Fruit fly (Drosophila melanogaster) whole organism, embryonic: ENCODE results near the gene CG8369.

Experiments used
- CG10543 ChIP-seq: fragments of 200-800 bp; sonication (Bioruptor generic); optimal IDR thresholded peaks from 3 replicates; lab custom pipeline; 2017; ENCODE audit warnings: missing biosample characterization, mild to moderate bottlenecking, missing genetic modification characterization, moderate library complexity
- CG10959 ChIP-seq: fragments of 200-800 bp; sonication (Bioruptor generic); IDR thresholded peaks from 2 replicates; pipeline ENCODE4 v1.3.6; 2022; ENCODE audit warnings: missing biosample characterization, missing genetic modification characterization
- CG10979 ChIP-seq: fragments of 200-800 bp; sonication (Bioruptor generic); optimal IDR thresholded peaks from 2 replicates; lab custom pipeline; 2018; ENCODE audit warnings: missing biosample characterization, mild to moderate bottlenecking, missing genetic modification characterization, moderate library complexity
- CG11247 ChIP-seq: fragments of 200-800 bp; sonication (Bioruptor generic); IDR thresholded peaks from 2 replicates; pipeline ENCODE4 v1.3.6; 2022; ENCODE audit warnings: missing biosample characterization, missing genetic modification characterization
- CG11696 ChIP-seq: fragments of 200-800 bp; sonication (Bioruptor generic); IDR thresholded peaks from 2 replicates; pipeline ENCODE4 v1.3.6; 2022; ENCODE audit warnings: missing biosample characterization, missing genetic modification characterization
- CG12071 ChIP-seq: fragments of 200-800 bp; sonication (Bioruptor generic); optimal IDR thresholded peaks from 3 replicates; lab custom pipeline; 2018; ENCODE audit warnings: missing biosample characterization, mild to moderate bottlenecking, missing genetic modification characterization
- CG13123 ChIP-seq: fragments of 200-800 bp; sonication (Bioruptor generic); optimal IDR thresholded peaks from 2 replicates; lab custom pipeline; 2016; ENCODE audit warnings: missing biosample characterization, missing genetic modification characterization
- CG13296 ChIP-seq: fragments of 200-800 bp; sonication (Bioruptor generic); optimal IDR thresholded peaks from 3 replicates; lab custom pipeline; 2018; ENCODE audit warnings: missing biosample characterization, mild to moderate bottlenecking, missing genetic modification characterization
- CG1647 ChIP-seq: fragments of 200-800 bp; sonication (Bioruptor generic); optimal IDR thresholded peaks from 3 replicates; lab custom pipeline; 2016; ENCODE audit warnings: missing biosample characterization, missing genetic modification characterization
- CG16863 ChIP-seq: fragments of 200-800 bp; sonication (Bioruptor generic); optimal IDR thresholded peaks from 3 replicates; lab custom pipeline; 2016; ENCODE audit warnings: missing biosample characterization, missing genetic modification characterization
- CG17186 ChIP-seq: fragments of 200-800 bp; sonication (Bioruptor generic); optimal IDR thresholded peaks from 3 replicates; lab custom pipeline; 2017; ENCODE audit warnings: missing biosample characterization, missing genetic modification reagents, missing genetic modification characterization
- CG18262 ChIP-seq: fragments of 200-800 bp; optimal IDR thresholded peaks from 3 replicates; lab custom pipeline; 2019; ENCODE audit warnings: missing biosample characterization, mild to moderate bottlenecking, missing genetic modification characterization, moderate library complexity
- CG4424 ChIP-seq: fragments of 200-800 bp; sonication (Bioruptor generic); optimal IDR thresholded peaks from 3 replicates; lab custom pipeline; 2016; ENCODE audit warnings: missing biosample characterization, missing genetic modification characterization
- CG6683 ChIP-seq: fragments of 200-800 bp; sonication (Bioruptor generic); optimal IDR thresholded peaks from 2 replicates; lab custom pipeline; 2017; ENCODE audit warnings: missing biosample characterization, mild to moderate bottlenecking, missing genetic modification characterization, missing genetic modification reagents
- CG8388 ChIP-seq: fragments of 200-800 bp; sonication (Bioruptor generic); optimal IDR thresholded peaks from 2 replicates; lab custom pipeline; 2019; ENCODE audit warnings: missing biosample characterization, mild to moderate bottlenecking, missing genetic modification characterization, moderate library complexity
- CG8765 ChIP-seq: fragments of 200-800 bp; sonication (Bioruptor generic); IDR thresholded peaks from 2 replicates; pipeline ENCODE4 v1.3.6; 2022; ENCODE audit warnings: missing biosample characterization, missing genetic modification characterization
- CG8924 ChIP-seq: fragments of 200-800 bp; optimal IDR thresholded peaks from 3 replicates; lab custom pipeline; 2019; ENCODE audit warnings: missing biosample characterization, mild to moderate bottlenecking, missing genetic modification characterization, moderate library complexity
- D19A ChIP-seq: fragments of 200-800 bp; optimal IDR thresholded peaks from 3 replicates; lab custom pipeline; 2019; ENCODE audit warnings: missing biosample characterization, mild to moderate bottlenecking, missing genetic modification characterization, moderate library complexity
- Dad ChIP-seq: fragments of 200-800 bp; sonication (Bioruptor generic); optimal IDR thresholded peaks from 3 replicates; lab custom pipeline; 2016; ENCODE audit warnings: missing biosample characterization, missing genetic modification characterization
- Dip2 ChIP-seq: fragments of 200-800 bp; sonication (Bioruptor generic); IDR thresholded peaks from 2 replicates; pipeline ENCODE4 v1.3.6; 2022; ENCODE audit warnings: missing biosample characterization, missing genetic modification characterization
- Dip3 ChIP-seq: fragments of 200-800 bp; sonication (Bioruptor generic); optimal IDR thresholded peaks from 3 replicates; lab custom pipeline; 2016; ENCODE audit warnings: missing biosample characterization, missing genetic modification characterization
- E2f1 ChIP-seq: fragments of 200-800 bp; sonication (Bioruptor generic); IDR thresholded peaks from 2 replicates; pipeline ENCODE4 v1.3.6; 2022; ENCODE audit warnings: missing biosample characterization, missing genetic modification characterization
- E2f2 ChIP-seq: fragments of 200-800 bp; sonication (Bioruptor generic); IDR thresholded peaks from 2 replicates; pipeline ENCODE4 v1.3.6; 2022; ENCODE audit warnings: missing biosample characterization, missing genetic modification characterization
- Elba2 ChIP-seq: fragments of 200-800 bp; sonication (Bioruptor generic); optimal IDR thresholded peaks from 3 replicates; lab custom pipeline; 2016; ENCODE audit warnings: missing biosample characterization, missing genetic modification characterization
- H2.0 ChIP-seq: fragments of 200-800 bp; sonication (Bioruptor generic); IDR thresholded peaks from 2 replicates; pipeline ENCODE4 v1.3.6; 2022; ENCODE audit warnings: missing biosample characterization, missing genetic modification characterization
- Hr78 ChIP-seq, 2 experiments: fragments of 200-800 bp in 1 of 2; fragments of >200 bp in 1 of 2; sonication (Bioruptor generic) in 1 of 2; optimal IDR thresholded peaks; 2 replicates each; lab custom pipeline; 2017 to 2019; ENCODE audit warnings: missing biosample characterization in 2 of 2, missing genetic modification characterization in 2 of 2, mild to moderate bottlenecking in 1 of 2, moderate library complexity in 1 of 2
- MESR4 ChIP-seq: fragments of 200-800 bp; sonication (Bioruptor generic); optimal IDR thresholded peaks from 2 replicates; lab custom pipeline; 2018; ENCODE audit warnings: missing biosample characterization, mild to moderate bottlenecking, missing genetic modification characterization, moderate library complexity
- Max ChIP-seq: fragments of 200-800 bp; sonication (Bioruptor generic); optimal IDR thresholded peaks from 2 replicates; lab custom pipeline; 2016; ENCODE audit warnings: missing biosample characterization, mild to moderate bottlenecking, missing genetic modification characterization
- NC2α ChIP-seq: fragments of 200-800 bp; sonication (Bioruptor generic); optimal IDR thresholded peaks from 2 replicates; lab custom pipeline; 2016; ENCODE audit warnings: missing biosample characterization, missing genetic modification characterization
- NfI ChIP-seq: fragments of 200-800 bp; sonication (Bioruptor generic); optimal IDR thresholded peaks from 3 replicates; lab custom pipeline; 2018; ENCODE audit warnings: missing biosample characterization, mild to moderate bottlenecking, missing genetic modification characterization, moderate library complexity
- Ssrp ChIP-seq: fragments of 200-800 bp; sonication (Bioruptor generic); optimal IDR thresholded peaks from 2 replicates; lab custom pipeline; 2018; ENCODE audit warnings: missing biosample characterization, mild to moderate bottlenecking, missing genetic modification characterization, moderate library complexity
- ase ChIP-seq: fragments of 200-800 bp; sonication (Bioruptor generic); IDR thresholded peaks from 3 replicates; pipeline ENCODE4 v1.3.6; 2022; ENCODE audit warnings: missing biosample characterization, missing genetic modification characterization
- br ChIP-seq: fragments of >200 bp; optimal IDR thresholded peaks from 2 replicates; lab custom pipeline; 2017
- corto ChIP-seq: fragments of 200-800 bp; sonication (Bioruptor generic); optimal IDR thresholded peaks from 2 replicates; lab custom pipeline; 2016; ENCODE audit warnings: missing biosample characterization, mild to moderate bottlenecking, missing genetic modification characterization, moderate library complexity
- dm ChIP-seq: fragments of 200-800 bp; sonication (Bioruptor generic); optimal IDR thresholded peaks from 3 replicates; lab custom pipeline; 2016; ENCODE audit warnings: missing biosample characterization, missing genetic modification characterization
- gcm2 ChIP-seq: fragments of 200-800 bp; sonication (Bioruptor generic); optimal IDR thresholded peaks from 2 replicates; lab custom pipeline; 2016; ENCODE audit warnings: missing biosample characterization, missing genetic modification characterization
- hbn ChIP-seq: fragments of 200-800 bp; sonication (Bioruptor generic); IDR thresholded peaks from 2 replicates; pipeline ENCODE4 v1.3.6; 2022; ENCODE audit warnings: missing biosample characterization, missing genetic modification characterization; ENCODE audit not compliant: partially characterized antibody
- hth ChIP-seq: fragments of >200 bp; optimal IDR thresholded peaks from 2 replicates; lab custom pipeline; 2017; ENCODE audit warnings: inconsistent platforms
- jing ChIP-seq: fragments of 200-800 bp; sonication (Bioruptor generic); optimal IDR thresholded peaks from 2 replicates; lab custom pipeline; 2018; ENCODE audit warnings: missing biosample characterization, mild to moderate bottlenecking, missing genetic modification characterization
- lov ChIP-seq, 2 experiments: fragments of 200-800 bp in 1 of 2; fragments of >200 bp in 1 of 2; sonication (Bioruptor generic) in 1 of 2; IDR thresholded peaks in 1 of 2; optimal IDR thresholded peaks in 1 of 2; 2 replicates in 1 of 2; 3 replicates in 1 of 2; pipeline versions ENCODE4 v1.3.6 to Lab custom; 2017 to 2022; ENCODE audit warnings: missing biosample characterization in 1 of 2, missing genetic modification characterization in 1 of 2
- peb ChIP-seq: fragments of 200-800 bp; sonication (Bioruptor generic); IDR thresholded peaks from 2 replicates; pipeline ENCODE4 v1.3.6; 2022; ENCODE audit warnings: missing biosample characterization, missing genetic modification characterization
- pum ChIP-seq: fragments of 200-800 bp; sonication (Bioruptor generic); optimal IDR thresholded peaks from 2 replicates; lab custom pipeline; 2016; ENCODE audit warnings: missing biosample characterization, missing genetic modification characterization
- sna ChIP-seq: fragments of 200-800 bp; sonication (Bioruptor generic); IDR thresholded peaks from 2 replicates; pipeline ENCODE4 v1.3.6; 2022; ENCODE audit warnings: missing biosample characterization, missing genetic modification characterization; ENCODE audit not compliant: partially characterized antibody
- sob ChIP-seq: fragments of 200-800 bp; sonication (Bioruptor generic); IDR thresholded peaks from 2 replicates; pipeline ENCODE4 v1.3.6; 2022; ENCODE audit warnings: missing biosample characterization, missing genetic modification characterization
- stwl ChIP-seq: fragments of 200-800 bp; sonication (Bioruptor generic); optimal IDR thresholded peaks from 3 replicates; lab custom pipeline; 2018; ENCODE audit warnings: missing biosample characterization, mild to moderate bottlenecking, missing genetic modification characterization, moderate library complexity
- unpg ChIP-seq: fragments of 200-800 bp; sonication (Bioruptor generic); optimal IDR thresholded peaks from 3 replicates; lab custom pipeline; 2018; ENCODE audit warnings: missing biosample characterization, mild to moderate bottlenecking, missing genetic modification characterization, moderate library complexity
- vnd ChIP-seq: fragments of 200-800 bp; sonication (Bioruptor generic); IDR thresholded peaks from 3 replicates; pipeline ENCODE4 v1.3.6; 2022; ENCODE audit warnings: missing biosample characterization, missing genetic modification characterization; ENCODE audit not compliant: partially characterized antibody
- vvl ChIP-seq: fragments of 200-800 bp; sonication (Bioruptor generic); IDR thresholded peaks from 2 replicates; pipeline ENCODE4 v1.3.6; 2022; ENCODE audit warnings: missing biosample characterization, missing genetic modification characterization
- z ChIP-seq: fragments of 200-800 bp; sonication (Bioruptor generic); IDR thresholded peaks from 3 replicates; pipeline ENCODE4 v1.3.6; 2022; ENCODE audit warnings: missing biosample characterization, missing genetic modification characterization

Gene CG8369

DNA sequence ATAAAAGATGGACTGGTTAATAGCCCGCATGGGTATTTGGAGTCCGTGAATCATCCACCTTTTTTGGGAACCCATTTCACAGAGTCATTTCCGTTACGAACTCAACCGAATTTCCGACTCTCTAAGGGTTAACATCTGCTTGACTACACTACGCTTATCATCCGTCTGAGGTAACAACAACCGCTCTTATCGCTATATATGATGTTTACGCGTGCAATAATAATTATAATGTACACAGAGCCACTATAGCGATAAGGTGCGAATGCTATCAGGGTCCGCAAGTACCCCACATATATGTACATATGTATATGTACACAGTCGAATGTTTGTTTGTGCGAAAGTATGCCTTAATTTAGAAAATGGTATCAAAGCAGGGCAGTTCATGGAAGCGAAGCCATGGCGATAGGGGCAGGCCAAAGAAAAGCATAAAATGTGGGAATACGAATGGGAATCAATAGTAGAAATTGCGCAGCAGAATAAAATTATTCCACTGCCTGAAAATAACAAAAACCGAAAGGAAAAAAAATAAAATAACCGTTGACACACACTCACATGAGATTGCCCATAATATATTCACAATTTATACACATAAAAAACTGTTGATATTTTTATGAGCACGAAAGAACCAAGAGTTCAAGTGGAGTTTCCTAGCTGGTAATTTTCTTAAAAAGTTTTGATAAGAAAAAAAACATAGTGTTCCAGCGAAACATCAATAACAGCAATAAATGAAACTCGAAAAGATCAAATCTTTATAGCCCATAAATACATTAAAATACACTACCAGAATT lies 11.2 kb upstream of the CG8369 start (continued):
- TF ChIP-seq CG10959 (peak; percentile 79), sna (GFP tag; lab: Robert Waterston, UW) (no peak), peb (GFP tag; lab: Robert Waterston, UW) (peak; percentile 43; the same call in 1 of the 2 replicates), CG11247 (GFP tag; lab: Robert Waterston, UW) (peak; percentile 35; the same call in 1 of the 2 replicates), CG18262 (peak; percentile 54), H2.0 (GFP tag; lab: Robert Waterston, UW) (peak; percentile 36; the same call in 1 of the 2 replicates), lov (optimal IDR thresholded peaks at IDR 0.05; lab: Kevin White, UChicago) (no peak), lov (GFP tag; IDR thresholded peaks at IDR 0.05; lab: Robert Waterston, UW) (peak; percentile 89; the same call in 2 of the 3 replicates), E2f1 (GFP tag; lab: Robert Waterston, UW) (peak; percentile 49; the same call in 1 of the 2 replicates), z (peak; percentile 63; the same call in 1 of the 3 replicates), CG10979 (peak; percentile 47), CG17186 (peak; percentile 67), NfI (GFP tag; lab: Kevin White, UChicago) (peak; percentile 79), CG8924 (tag; lab: Kevin White, UChicago) (peak; percentile 67), jing (GFP tag; lab: Kevin White, UChicago) (peak; percentile 15), hbn (no peak), gcm2 (GFP tag; lab: Kevin White, UChicago) (peak; percentile 68), unpg (GFP tag; lab: Kevin White, UChicago) (peak; percentile 83), Dad (GFP tag; lab: Kevin White, UChicago) (peak; percentile 24), CG12071 (GFP tag; lab: Kevin White, UChicago) (peak; percentile 98), Dip2 (GFP tag; lab: Robert Waterston, UW) (no peak), br (lab: Kevin White, UChicago) (no peak), CG4424 (GFP tag; lab: Kevin White, UChicago) (peak; percentile 44), CG11696 (GFP tag; lab: Robert Waterston, UW) (peak; percentile 73), CG13123 (GFP tag; lab: Kevin White, UChicago) (peak; percentile 89), corto (peak; percentile 10), MESR4 (GFP tag; lab: Kevin White, UChicago) (peak; percentile 36), Max (peak; percentile 71), CG13296 (GFP tag; lab: Kevin White, UChicago) (peak; percentile 94), E2f2 (GFP tag; lab: Robert Waterston, UW) (peak; percentile 54; the same call in 1 of the 2 replicates), vvl (GFP tag; lab: Robert Waterston, UW) (peak; percentile 46), CG8388 (GFP tag; lab: Kevin White, UChicago) (peak; percentile 65), CG6683 (peak; percentile 73), ase (GFP tag; lab: Robert Waterston, UW) (peak; percentile 61; the same call in 2 of the 3 replicates)

DNA sequence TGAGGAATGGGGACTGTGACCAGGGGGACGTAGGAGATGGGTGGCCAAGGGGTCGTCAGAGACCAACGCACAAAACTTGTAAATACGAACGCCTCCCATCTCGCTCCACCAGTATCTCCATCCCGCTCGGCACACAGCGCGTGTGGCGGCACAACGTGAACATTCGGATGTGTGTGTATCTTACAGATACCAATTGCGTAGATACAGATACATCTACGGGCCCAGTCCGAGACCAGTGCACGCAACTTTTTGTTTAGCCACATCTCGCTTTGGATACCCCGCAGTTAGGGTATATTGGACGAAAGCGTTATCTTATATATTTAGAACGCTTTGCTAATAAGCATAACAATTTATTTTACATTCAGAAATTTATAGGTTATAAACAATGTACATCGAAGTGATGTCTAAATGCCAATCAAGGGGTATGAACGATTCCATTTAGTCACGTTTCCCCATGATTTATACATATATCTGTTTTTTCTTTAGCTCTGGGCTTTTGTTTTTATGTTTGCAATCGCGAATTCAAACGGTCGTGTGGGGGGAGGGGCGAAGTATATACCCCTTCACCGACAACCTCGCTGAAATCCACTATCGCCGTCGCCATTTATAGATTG lies 10.4 kb upstream of the CG8369 start:
- peak; percentile 96 for TF ChIP-seq D19A
- TF ChIP-seq Hr78 (GFP tag; optimal IDR thresholded peaks at IDR 0.05; lab: Kevin White, UChicago), result peak in 1 of 2 experiments; percentile 85
- TF ChIP-seq dm (GFP tag; lab: Kevin White, UChicago), result peak; percentile 98
- peak; percentile 99 for TF ChIP-seq Ssrp (tag; lab: Kevin White, UChicago)
- TF ChIP-seq sob, result peak; percentile 99
- TF ChIP-seq CG16863 (GFP tag; lab: Kevin White, UChicago), result peak; percentile 99
- TF ChIP-seq vnd, result no peak
- peak; percentile 81 for TF ChIP-seq Elba2 (GFP tag; lab: Kevin White, UChicago)
- peak; percentile 99 for TF ChIP-seq CG1647
- peak; percentile 95 for TF ChIP-seq CG8765 (GFP tag; lab: Robert Waterston, UW)
- TF ChIP-seq stwl (tag; lab: Kevin White, UChicago), result peak; percentile 61
- no peak for TF ChIP-seq hth
- TF ChIP-seq Dip3 (GFP tag; lab: Kevin White, UChicago), result peak; percentile 99
- peak; percentile 99 for TF ChIP-seq CG10543 (GFP tag; lab: Kevin White, UChicago)
- peak; percentile 98 for TF ChIP-seq pum (GFP tag; lab: Kevin White, UChicago)
- peak; percentile 98 for TF ChIP-seq NC2α (GFP tag; lab: Kevin White, UChicago)
